Worm (Caenorhabditis elegans) whole organism, L1 larva: Measurements from ENCODE around the gene tmem-145.

Experiments
- C04F5.9 ChIP-seq: sonication (generic microtip); optimal IDR thresholded peaks from 2 replicates; lab custom pipeline; 2016; ENCODE audit warnings: missing genetic modification characterization, missing compliant biosample characterization
- C16A3.4 ChIP-seq: fragments of 150-350 bp; optimal IDR thresholded peaks from 2 replicates; lab custom pipeline; 2014; ENCODE audit warnings: missing biosample characterization, missing genetic modification characterization
- Y116A8C.19 ChIP-seq: sonication (generic microtip); optimal IDR thresholded peaks from 2 replicates; lab custom pipeline; 2016; ENCODE audit warnings: missing compliant biosample characterization, missing genetic modification characterization, borderline replicate concordance
- aha-1 ChIP-seq: fragments of 150-350 bp; optimal IDR thresholded peaks from 2 replicates; lab custom pipeline; 2014; ENCODE audit warnings: missing biosample characterization, missing genetic modification characterization
- ama-1 ChIP-seq: fragments of 150-350 bp; optimal IDR thresholded peaks from 2 replicates; lab custom pipeline; 2014
- blmp-1 ChIP-seq: fragments of 150-350 bp; optimal IDR thresholded peaks from 2 replicates; lab custom pipeline; 2014; ENCODE audit warnings: missing biosample characterization, missing genetic modification characterization
- ceh-63 ChIP-seq: fragments of 200-800 bp; sonication (Bioruptor generic); optimal IDR thresholded peaks from 2 replicates; lab custom pipeline; 2018; ENCODE audit warnings: mild to moderate bottlenecking, missing genetic modification characterization, missing compliant biosample characterization
- ceh-82 ChIP-seq, 3 experiments: fragments of 150-350 bp in 1 of 3; sonication (generic microtip) in 2 of 3; optimal IDR thresholded peaks; 2 replicates each; lab custom pipeline; 2014 to 2017; ENCODE audit warnings: missing biosample characterization in 3 of 3, missing genetic modification characterization in 3 of 3
- ceh-90 ChIP-seq: sonication (generic microtip); optimal IDR thresholded peaks from 2 replicates; lab custom pipeline; 2016; ENCODE audit warnings: missing genetic modification characterization, missing compliant biosample characterization
- ces-1 ChIP-seq: fragments of 150-350 bp; optimal IDR thresholded peaks from 2 replicates; lab custom pipeline; 2014; ENCODE audit warnings: missing biosample characterization, missing genetic modification reagents, missing genetic modification characterization
- dpl-1 ChIP-seq, 3 experiments: fragments of 150-350 bp in 2 of 3; sonication (generic microtip) in 1 of 3; optimal IDR thresholded peaks; 2 replicates each; lab custom pipeline; 2014 to 2017; ENCODE audit warnings: missing biosample characterization in 3 of 3, missing genetic modification characterization in 3 of 3, missing genetic modification reagents in 3 of 3
- efl-1 ChIP-seq, 4 experiments: fragments of 150-350 bp; optimal IDR thresholded peaks in 3 of 4; peaks in 1 of 4; 1 replicate in 1 of 4; 2 replicates in 3 of 4; lab custom pipeline; 2014; ENCODE audit warnings: missing biosample characterization in 2 of 4, missing genetic modification characterization in 2 of 4, missing genetic modification reagents in 2 of 4
- efl-3 ChIP-seq: fragments of 200-800 bp; sonication (Bioruptor generic); optimal IDR thresholded peaks from 2 replicates; lab custom pipeline; 2018; ENCODE audit warnings: mild to moderate bottlenecking, missing genetic modification characterization, missing compliant biosample characterization
- egl-13 ChIP-seq: sonication (generic microtip); optimal IDR thresholded peaks from 2 replicates; lab custom pipeline; 2016; ENCODE audit warnings: missing genotype, missing genetic modification reagents, missing genetic modification characterization, missing compliant biosample characterization
- elt-2 ChIP-seq: sonication (generic microtip); optimal IDR thresholded peaks from 2 replicates; lab custom pipeline; 2016; ENCODE audit warnings: missing genetic modification characterization, mild to moderate bottlenecking, inconsistent platforms, missing compliant biosample characterization, missing genetic modification reagents
- elt-3 ChIP-seq, 6 experiments: fragments of 150-350 bp in 1 of 6; sonication (generic microtip); optimal IDR thresholded peaks; 2 replicates each; lab custom pipeline; 2017 to 2018; ENCODE audit warnings: missing biosample characterization in 6 of 6, missing genetic modification characterization in 6 of 6, inconsistent platforms in 1 of 6
- fkh-4 ChIP-seq: sonication (generic microtip); optimal IDR thresholded peaks from 2 replicates; lab custom pipeline; 2016; ENCODE audit warnings: missing compliant biosample characterization, missing genetic modification characterization, borderline replicate concordance
- fkh-8 ChIP-seq: sonication (generic microtip); optimal IDR thresholded peaks from 2 replicates; lab custom pipeline; 2016; ENCODE audit warnings: mild to moderate bottlenecking, missing genetic modification characterization, missing compliant biosample characterization
- fos-1 ChIP-seq: fragments of 150-350 bp; optimal IDR thresholded peaks from 2 replicates; lab custom pipeline; 2014; ENCODE audit warnings: missing biosample characterization, missing genetic modification characterization
- grh-1 ChIP-seq: fragments of 200-800 bp; sonication (Bioruptor generic); IDR thresholded peaks from 2 replicates; pipeline ENCODE4 v1.3.6; 2022; ENCODE audit warnings: missing genetic modification reagents, missing genetic modification characterization, missing compliant biosample characterization
- hlh-17 ChIP-seq: fragments of 200-800 bp; sonication (Bioruptor generic); optimal IDR thresholded peaks from 2 replicates; lab custom pipeline; 2018; ENCODE audit warnings: missing genetic modification characterization, mild to moderate bottlenecking, missing compliant biosample characterization, moderate library complexity, borderline replicate concordance
- hlh-4 ChIP-seq: sonication (generic microtip); optimal IDR thresholded peaks from 2 replicates; lab custom pipeline; 2016; ENCODE audit warnings: mild to moderate bottlenecking, missing genetic modification characterization, missing compliant biosample characterization
- hpl-2 ChIP-seq: fragments of 150-350 bp; optimal IDR thresholded peaks from 2 replicates; lab custom pipeline; 2014; ENCODE audit warnings: missing biosample characterization, missing genetic modification reagents, missing genetic modification characterization
- jun-1 ChIP-seq: fragments of 150-350 bp; optimal IDR thresholded peaks from 2 replicates; lab custom pipeline; 2014; ENCODE audit warnings: missing biosample characterization, missing genetic modification reagents, missing genetic modification characterization
- lin-13 ChIP-seq: fragments of 150-350 bp; optimal IDR thresholded peaks from 2 replicates; lab custom pipeline; 2014; ENCODE audit warnings: missing biosample characterization, missing genetic modification reagents, missing genetic modification characterization
- lin-14 ChIP-seq: fragments of 200-800 bp; sonication (Bioruptor generic); optimal IDR thresholded peaks from 2 replicates; lab custom pipeline; 2018; ENCODE audit warnings: mild to moderate bottlenecking, missing genetic modification characterization, moderate library complexity, missing compliant biosample characterization
- lin-15B ChIP-seq: fragments of 150-350 bp; sonication (generic microtip); optimal IDR thresholded peaks from 3 replicates; lab custom pipeline; 2014; ENCODE audit warnings: missing biosample characterization, missing genetic modification characterization
- lin-39 ChIP-seq: fragments of 150-350 bp; optimal IDR thresholded peaks from 2 replicates; lab custom pipeline; 2014; ENCODE audit warnings: missing biosample characterization, missing genetic modification reagents, missing genetic modification characterization
- lsy-2 ChIP-seq, 2 experiments: fragments of 150-350 bp; optimal IDR thresholded peaks; 2 replicates each; lab custom pipeline; 2014; ENCODE audit warnings: missing biosample characterization in 2 of 2, missing genetic modification characterization in 2 of 2
- mab-9 ChIP-seq: fragments of 200-800 bp; sonication (Bioruptor generic); IDR thresholded peaks from 2 replicates; pipeline ENCODE4 v1.3.6; 2022; ENCODE audit warnings: missing genetic modification reagents, missing genetic modification characterization, missing compliant biosample characterization
- mdl-1 ChIP-seq, 2 experiments: fragments of 150-350 bp; optimal IDR thresholded peaks; 2 replicates each; lab custom pipeline; 2014 to 2017; ENCODE audit warnings: missing biosample characterization in 2 of 2, missing genetic modification characterization in 2 of 2, inconsistent platforms in 1 of 2
- mef-2 ChIP-seq: fragments of 150-350 bp; optimal IDR thresholded peaks from 2 replicates; lab custom pipeline; 2014; ENCODE audit warnings: missing biosample characterization, missing genetic modification characterization
- nhr-11 ChIP-seq: fragments of 150-350 bp; optimal IDR thresholded peaks from 2 replicates; lab custom pipeline; 2014; ENCODE audit warnings: missing biosample characterization, missing genetic modification characterization
- nhr-237 ChIP-seq: fragments of 150-350 bp; optimal IDR thresholded peaks from 2 replicates; lab custom pipeline; 2014; ENCODE audit warnings: missing biosample characterization, missing genetic modification characterization
- nhr-76 ChIP-seq: sonication (generic microtip); optimal IDR thresholded peaks from 2 replicates; lab custom pipeline; 2017; ENCODE audit warnings: missing biosample characterization, missing genetic modification characterization
- nhr-77 ChIP-seq: fragments of 150-350 bp; optimal IDR thresholded peaks from 2 replicates; lab custom pipeline; 2014; ENCODE audit warnings: missing biosample characterization, missing genetic modification characterization
- nhr-85 ChIP-seq: sonication (generic microtip); peaks from one replicate; lab custom pipeline; 2016; ENCODE audit warnings: missing genetic modification characterization, inconsistent platforms, missing compliant biosample characterization
- nhr-90 ChIP-seq: sonication (generic microtip); optimal IDR thresholded peaks from 2 replicates; lab custom pipeline; 2016; ENCODE audit warnings: mild to moderate bottlenecking, missing genetic modification characterization, missing compliant biosample characterization; ENCODE audit not compliant: poor library complexity
- pag-3 ChIP-seq: sonication (generic microtip); optimal IDR thresholded peaks from 2 replicates; lab custom pipeline; 2017; ENCODE audit warnings: missing genetic modification characterization, mild to moderate bottlenecking, missing compliant biosample characterization, antibody characterized with exemption, borderline replicate concordance; ENCODE audit not compliant: insufficient read depth
- pax-3 ChIP-seq: fragments of 200-800 bp; sonication (Bioruptor generic); optimal IDR thresholded peaks from 2 replicates; lab custom pipeline; 2018; ENCODE audit warnings: mild to moderate bottlenecking, missing genetic modification characterization, moderate library complexity, missing compliant biosample characterization
- snpc-4 ChIP-seq: fragments of 150-350 bp; optimal IDR thresholded peaks from 2 replicates; lab custom pipeline; 2014; ENCODE audit warnings: missing biosample characterization, missing genetic modification characterization
- snu-23 ChIP-seq: sonication (generic microtip); optimal IDR thresholded peaks from 2 replicates; lab custom pipeline; 2016; ENCODE audit warnings: missing genetic modification characterization, missing compliant biosample characterization
- sox-4 ChIP-seq: sonication (generic microtip); optimal IDR thresholded peaks from 2 replicates; lab custom pipeline; 2016; ENCODE audit warnings: missing genetic modification characterization, missing compliant biosample characterization
- sup-37 ChIP-seq: fragments of 200-800 bp; sonication (Bioruptor generic); optimal IDR thresholded peaks from 2 replicates; lab custom pipeline; 2018; ENCODE audit warnings: mild to moderate bottlenecking, missing genetic modification characterization, missing compliant biosample characterization
- swsn-7 ChIP-seq: sonication (generic microtip); optimal IDR thresholded peaks from 2 replicates; lab custom pipeline; 2016; ENCODE audit warnings: missing genetic modification characterization, missing compliant biosample characterization
- tbx-2 ChIP-seq: sonication (generic microtip); optimal IDR thresholded peaks from 2 replicates; lab custom pipeline; 2016; ENCODE audit warnings: missing genetic modification characterization, missing compliant biosample characterization
- tlp-1 ChIP-seq: fragments of 150-350 bp; optimal IDR thresholded peaks from 2 replicates; lab custom pipeline; 2014; ENCODE audit warnings: missing biosample characterization, missing genetic modification characterization
- unc-130 ChIP-seq: fragments of 150-350 bp; optimal IDR thresholded peaks from 2 replicates; lab custom pipeline; 2017; ENCODE audit warnings: missing biosample characterization, missing genetic modification characterization, inconsistent platforms
- unc-86 ChIP-seq: sonication (generic microtip); optimal IDR thresholded peaks from 2 replicates; lab custom pipeline; 2016; ENCODE audit warnings: missing genetic modification characterization, missing compliant biosample characterization
- zag-1 ChIP-seq: fragments of 150-350 bp; optimal IDR thresholded peaks from 2 replicates; lab custom pipeline; 2014; ENCODE audit warnings: missing biosample characterization, missing genetic modification characterization
- zip-4 ChIP-seq: fragments of 200-800 bp; sonication (Bioruptor generic); optimal IDR thresholded peaks from 2 replicates; lab custom pipeline; 2018; ENCODE audit warnings: mild to moderate bottlenecking, missing genetic modification characterization, moderate library complexity, missing compliant biosample characterization
- ztf-11 ChIP-seq, 2 experiments: sonication (generic microtip); optimal IDR thresholded peaks; 2 replicates each; lab custom pipeline; 2016 to 2017; ENCODE audit warnings: missing genetic modification characterization in 2 of 2, missing biosample characterization in 1 of 2, missing compliant biosample characterization in 1 of 2

The tmem-145 gene

DNA sequence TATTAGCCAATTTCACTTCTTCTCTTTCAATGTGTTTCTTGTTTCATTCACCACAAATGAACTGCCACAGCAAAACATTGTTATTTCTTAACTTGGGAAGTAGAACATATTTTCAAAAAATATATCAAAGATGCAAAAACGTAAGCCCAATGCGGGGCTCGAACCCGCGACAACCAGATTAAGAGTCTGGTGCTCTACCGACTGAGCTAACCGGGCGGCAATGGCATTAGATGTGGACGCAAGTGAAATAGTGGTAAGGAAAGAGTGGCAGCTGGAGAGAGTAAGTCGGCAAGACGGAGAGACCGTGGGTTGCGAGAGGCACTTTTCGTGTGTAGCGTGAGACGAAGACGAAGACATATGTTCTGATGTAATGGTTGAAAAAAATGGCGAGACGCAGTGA lies 32.3 kb upstream of the tmem-145 start (continued):
- TF ChIP-seq tbx-2 (tag; lab: Kevin White, UChicago): peak; percentile 79
- TF ChIP-seq hpl-2: no peak
- TF ChIP-seq elt-2 (tag; lab: Kevin White, UChicago): peak; percentile 38
- peak; percentile 75 for TF ChIP-seq jun-1 (tag; lab: Kevin White, UChicago)
- TF ChIP-seq zip-4 (GFP tag; lab: Kevin White, UChicago): peak; percentile 35
- TF ChIP-seq ceh-63: no peak
- peak; percentile 52 for TF ChIP-seq mab-9 (GFP tag; lab: Robert Waterston, UW)
- TF ChIP-seq nhr-11 (tag; lab: Kevin White, UChicago): no peak
- TF ChIP-seq efl-3 (GFP tag; lab: Kevin White, UChicago): peak; percentile 34
- TF ChIP-seq lin-13 (GFP tag; lab: Kevin White, UChicago): peak; percentile 19
- TF ChIP-seq fos-1 (tag; lab: Kevin White, UChicago): peak; percentile 52
- no peak for TF ChIP-seq nhr-76 (tag; lab: Kevin White, UChicago)
- peak; percentile 13 for TF ChIP-seq sup-37 (GFP tag; lab: Kevin White, UChicago)
- peak; percentile 58 for TF ChIP-seq nhr-77
- no peak for TF ChIP-seq ama-1
- no peak for TF ChIP-seq tlp-1
- TF ChIP-seq dpl-1 (GFP tag; optimal IDR thresholded peaks at IDR 0.05; lab: Kevin White, UChicago): peak in 2 of 3 experiments; percentile 4 to 13
- TF ChIP-seq pag-3 (tag; lab: Kevin White, UChicago): no peak
- TF ChIP-seq lin-39 (tag; lab: Kevin White, UChicago): no peak
- TF ChIP-seq ceh-82 (tag; optimal IDR thresholded peaks at IDR 0.05; lab: Kevin White, UChicago): peak; percentile 74 to 80 (median 78)
- TF ChIP-seq C04F5.9 (tag; lab: Kevin White, UChicago): peak; percentile 35
- TF ChIP-seq aha-1: no peak
- no peak for TF ChIP-seq hlh-17 (GFP tag; lab: Kevin White, UChicago)
- peak; percentile 83 for TF ChIP-seq nhr-90 (tag; lab: Kevin White, UChicago)
- TF ChIP-seq fkh-4 (tag; lab: Kevin White, UChicago): no peak
- peak; percentile 37; the same call in 1 of the 2 replicates for TF ChIP-seq grh-1 (GFP tag; lab: Robert Waterston, UW)
- no peak for TF ChIP-seq zag-1 (tag; lab: Kevin White, UChicago)
- peak; percentile 58 for TF ChIP-seq C16A3.4
- TF ChIP-seq Y116A8C.19 (tag; lab: Kevin White, UChicago): no peak
- TF ChIP-seq mef-2 (tag; lab: Kevin White, UChicago): no peak
- TF ChIP-seq ceh-90 (tag; lab: Kevin White, UChicago): no peak
- no peak for TF ChIP-seq nhr-237 (tag; lab: Kevin White, UChicago)
- TF ChIP-seq egl-13 (tag; lab: Kevin White, UChicago): peak; percentile 83
- peak; percentile 85 for TF ChIP-seq swsn-7
- peak; percentile 39 to 40 for TF ChIP-seq efl-1 (optimal IDR thresholded peaks at IDR 0.05; lab: Kevin White, UChicago)
- peak; percentile 11 to 93 for TF ChIP-seq efl-1 (GFP tag; optimal IDR thresholded peaks at IDR 0.05 in 1 of 2; lab: Kevin White, UChicago)
- TF ChIP-seq elt-3 (tag; optimal IDR thresholded peaks at IDR 0.05; lab: Kevin White, UChicago): peak in 2 of 6 experiments; percentile 19 to 52
- peak; percentile 79 for TF ChIP-seq unc-86
- peak; percentile 66 to 74 for TF ChIP-seq lsy-2 (tag; optimal IDR thresholded peaks at IDR 0.05; lab: Kevin White, UChicago)
- TF ChIP-seq unc-130 (tag; lab: Kevin White, UChicago): peak; percentile 60
- no peak for TF ChIP-seq snpc-4
- TF ChIP-seq mdl-1 (tag; optimal IDR thresholded peaks at IDR 0.05; lab: Kevin White, UChicago): peak in 1 of 2 experiments; percentile 59
- TF ChIP-seq blmp-1 (tag; lab: Kevin White, UChicago): no peak
- TF ChIP-seq pax-3 (tag; lab: Kevin White, UChicago): peak; percentile 34
- TF ChIP-seq nhr-85 (tag; lab: Kevin White, UChicago): peak; percentile 78
- TF ChIP-seq sox-4 (tag; lab: Kevin White, UChicago): peak; percentile 63
- TF ChIP-seq hlh-4 (tag; lab: Kevin White, UChicago): no peak
- TF ChIP-seq lin-14 (GFP tag; lab: Kevin White, UChicago): peak; percentile 87
- TF ChIP-seq fkh-8 (tag; lab: Kevin White, UChicago): peak; percentile 82
- TF ChIP-seq lin-15B (tag; lab: Kevin White, UChicago): no peak
- peak; percentile 90 for TF ChIP-seq snu-23
- peak in 1 of 2 experiments; percentile 79 for TF ChIP-seq ztf-11 (tag; optimal IDR thresholded peaks at IDR 0.05; lab: Kevin White, UChicago)
- TF ChIP-seq ces-1 (GFP tag; lab: Kevin White, UChicago): peak; percentile 19
